Worm (Caenorhabditis elegans) whole organism, L4/young adult: ENCODE measurements around the gene srj-45.

Experiments
- W03F9.2 ChIP-seq: fragments of 150-350 bp; optimal IDR thresholded peaks from 2 replicates; lab custom pipeline; 2014; ENCODE audit warnings: missing biosample characterization, missing genetic modification characterization
- dao-5 ChIP-seq: sonication (generic microtip); optimal IDR thresholded peaks from 2 replicates; lab custom pipeline; 2016; ENCODE audit warnings: missing genotype, missing genetic modification characterization, moderate library complexity, missing compliant biosample characterization
- him-1 ChIP-seq: sonication (generic microtip); optimal IDR thresholded peaks from 2 replicates; lab custom pipeline; 2016; ENCODE audit warnings: missing genotype, missing genetic modification reagents, missing genetic modification characterization, missing compliant biosample characterization

DNA sequence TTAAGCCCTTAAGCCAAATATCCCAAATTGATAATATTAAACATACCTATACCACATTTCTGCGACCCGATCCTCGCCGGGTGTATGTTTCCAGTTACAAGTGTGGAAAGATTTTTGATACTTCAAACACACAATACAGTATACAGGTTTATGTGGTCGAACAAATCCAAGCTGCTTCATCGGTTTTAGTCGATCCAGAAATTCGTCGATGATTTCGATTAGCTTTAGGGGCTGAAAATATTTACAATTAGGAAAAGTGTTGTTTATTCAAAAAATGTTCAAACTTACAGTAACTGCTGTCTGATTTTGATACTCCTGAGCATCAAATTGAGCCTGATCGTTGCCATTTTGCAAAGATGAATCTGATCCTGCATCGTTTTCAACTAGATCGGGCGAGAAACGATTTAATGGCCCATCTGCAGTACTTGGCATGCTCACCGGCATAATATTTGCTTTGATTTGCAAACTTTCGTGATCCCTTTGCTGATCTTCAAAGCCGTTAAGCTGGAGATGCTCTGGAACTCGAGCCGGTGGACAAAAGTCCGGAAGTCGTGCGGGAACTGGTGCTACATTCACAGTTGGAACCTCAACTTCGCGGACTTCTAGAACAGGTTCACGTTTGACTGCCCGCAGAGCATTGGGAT lies 39.9 kb upstream of the srj-45 start:
- TF ChIP-seq W03F9.2 = no peak
- TF ChIP-seq dao-5 (tag; lab: Kevin White, UChicago) = no peak
- TF ChIP-seq him-1 (tag; lab: Kevin White, UChicago) = no peak
